Fruit fly (Drosophila melanogaster) whole organism, embryonic: ENCODE measurements around the gene ida.

ENCODE experiments used
- CG12104 ChIP-seq: fragments of 200-800 bp; sonication (Bioruptor generic); optimal IDR thresholded peaks from 3 replicates; lab custom pipeline; 2016; ENCODE audit warnings: missing biosample characterization, missing genetic modification characterization
- CG12219 ChIP-seq: fragments of 200-800 bp; sonication (Bioruptor generic); optimal IDR thresholded peaks from 3 replicates; lab custom pipeline; 2018; ENCODE audit warnings: missing biosample characterization, mild to moderate bottlenecking, missing genetic modification characterization
- CG13624 ChIP-seq: fragments of 200-800 bp; sonication (Bioruptor generic); optimal IDR thresholded peaks from 2 replicates; lab custom pipeline; 2016; ENCODE audit warnings: missing biosample characterization, missing genetic modification characterization
- CG14441 ChIP-seq: fragments of 200-800 bp; sonication (Bioruptor generic); IDR thresholded peaks from 2 replicates; pipeline ENCODE4 v1.3.6; 2022; ENCODE audit warnings: missing biosample characterization, missing genetic modification characterization
- CG14710 ChIP-seq: fragments of 200-800 bp; sonication (Bioruptor generic); optimal IDR thresholded peaks from 3 replicates; lab custom pipeline; 2019; ENCODE audit warnings: missing biosample characterization, mild to moderate bottlenecking, missing genetic modification characterization, moderate library complexity
- CG16779 ChIP-seq: fragments of 200-800 bp; sonication (Bioruptor generic); IDR thresholded peaks from 2 replicates; pipeline ENCODE4 v1.3.6; 2022; ENCODE audit warnings: missing biosample characterization, missing genetic modification characterization
- CG17385 ChIP-seq: fragments of 200-800 bp; sonication (Bioruptor generic); optimal IDR thresholded peaks from 3 replicates; lab custom pipeline; 2018; ENCODE audit warnings: missing biosample characterization, mild to moderate bottlenecking, missing genetic modification characterization
- CG30431 ChIP-seq: fragments of 200-800 bp; sonication (Bioruptor generic); optimal IDR thresholded peaks from 2 replicates; lab custom pipeline; 2017; ENCODE audit warnings: missing biosample characterization, missing genetic modification characterization
- CG3065 ChIP-seq: fragments of 200-800 bp; sonication (Bioruptor generic); optimal IDR thresholded peaks from 2 replicates; lab custom pipeline; 2016; ENCODE audit warnings: missing biosample characterization, missing genetic modification characterization
- CG32767 ChIP-seq: fragments of 200-800 bp; sonication (Bioruptor generic); IDR thresholded peaks from 2 replicates; pipeline ENCODE4 v1.3.6; 2022; ENCODE audit warnings: missing biosample characterization, missing genetic modification characterization
- CG33213 ChIP-seq: fragments of 200-800 bp; sonication (Bioruptor generic); optimal IDR thresholded peaks from 3 replicates; lab custom pipeline; 2016; ENCODE audit warnings: missing biosample characterization, missing genetic modification characterization
- CG3407 ChIP-seq: fragments of 200-800 bp; sonication (Bioruptor generic); optimal IDR thresholded peaks from 2 replicates; lab custom pipeline; 2018; ENCODE audit warnings: missing biosample characterization, mild to moderate bottlenecking, missing genetic modification characterization
- CG34422 ChIP-seq: fragments of 200-800 bp; sonication (Bioruptor generic); IDR thresholded peaks from 3 replicates; pipeline ENCODE4 v1.3.6; 2022; ENCODE audit warnings: missing biosample characterization, missing genetic modification characterization
- CG4707 ChIP-seq: fragments of 200-800 bp; sonication (Bioruptor generic); optimal IDR thresholded peaks from 2 replicates; lab custom pipeline; 2018; ENCODE audit warnings: missing biosample characterization, mild to moderate bottlenecking, missing genetic modification characterization, moderate library complexity
- CG4820 ChIP-seq: fragments of 200-800 bp; sonication (Bioruptor generic); optimal IDR thresholded peaks from 3 replicates; lab custom pipeline; 2016; ENCODE audit warnings: missing biosample characterization, missing genetic modification characterization
- CG7928 ChIP-seq: fragments of 200-800 bp; sonication (Bioruptor generic); optimal IDR thresholded peaks from 2 replicates; lab custom pipeline; 2017; ENCODE audit warnings: missing biosample characterization, mild to moderate bottlenecking, missing genetic modification characterization
- CG7963 ChIP-seq: fragments of 200-800 bp; sonication (Bioruptor generic); IDR thresholded peaks from 3 replicates; pipeline ENCODE4 v1.3.6; 2022; ENCODE audit warnings: missing biosample characterization, missing genetic modification characterization; ENCODE audit not compliant: partially characterized antibody
- CoRest ChIP-seq: fragments of 200-800 bp; sonication (Bioruptor generic); optimal IDR thresholded peaks from 3 replicates; lab custom pipeline; 2018; ENCODE audit warnings: missing biosample characterization, mild to moderate bottlenecking, missing genetic modification characterization, moderate library complexity
- Doc2 ChIP-seq: fragments of 200-800 bp; sonication (Bioruptor generic); IDR thresholded peaks from 2 replicates; pipeline ENCODE4 v1.3.6; 2022; ENCODE audit warnings: missing biosample characterization, missing genetic modification characterization
- Dp ChIP-seq: fragments of 200-800 bp; sonication (Bioruptor generic); optimal IDR thresholded peaks from 2 replicates; lab custom pipeline; 2018; ENCODE audit warnings: missing biosample characterization, mild to moderate bottlenecking, missing genetic modification characterization, moderate library complexity
- H15 ChIP-seq: fragments of 200-800 bp; sonication (Bioruptor generic); IDR thresholded peaks from 3 replicates; pipeline ENCODE4 v1.3.6; 2022; ENCODE audit warnings: missing biosample characterization, missing genetic modification characterization
- Hr39 ChIP-seq: fragments of >200 bp; optimal IDR thresholded peaks from 2 replicates; lab custom pipeline; 2017
- MTF-1 ChIP-seq: fragments of 200-800 bp; sonication (Bioruptor generic); optimal IDR thresholded peaks from 2 replicates; lab custom pipeline; 2018; ENCODE audit warnings: missing biosample characterization, mild to moderate bottlenecking, missing genetic modification characterization, borderline replicate concordance
- Med ChIP-seq: fragments of 200-800 bp; sonication (Bioruptor generic); peaks from one replicate; lab custom pipeline; 2016; ENCODE audit warnings: missing biosample characterization, missing genetic modification characterization, mild to moderate bottlenecking, inconsistent platforms, moderate library complexity
- Myb ChIP-seq: fragments of 200-800 bp; sonication (Bioruptor generic); optimal IDR thresholded peaks from 2 replicates; lab custom pipeline; 2016; ENCODE audit warnings: missing biosample characterization, missing genetic modification characterization
- Nf-YB ChIP-seq: fragments of 200-800 bp; sonication (Bioruptor generic); optimal IDR thresholded peaks from 3 replicates; lab custom pipeline; 2019; ENCODE audit warnings: missing biosample characterization, mild to moderate bottlenecking, missing genetic modification characterization, moderate library complexity
- Oli ChIP-seq: fragments of 200-800 bp; sonication (Bioruptor generic); optimal IDR thresholded peaks from 2 replicates; lab custom pipeline; 2018; ENCODE audit warnings: missing biosample characterization, mild to moderate bottlenecking, missing genetic modification characterization, moderate library complexity
- TFAM ChIP-seq: fragments of 200-800 bp; sonication (Bioruptor generic); optimal IDR thresholded peaks from 2 replicates; lab custom pipeline; 2017; ENCODE audit warnings: missing biosample characterization, missing genetic modification characterization, inconsistent platforms
- Trl ChIP-seq, 3 experiments: fragments of >200 bp in 2 of 3; fragments of 200-800 bp in 1 of 3; sonication (Bioruptor generic) in 1 of 3; optimal IDR thresholded peaks; 2 replicates in 1 of 3; 3 replicates in 2 of 3; lab custom pipeline; 2016 to 2017; ENCODE audit warnings: missing biosample characterization in 1 of 3, missing genetic modification characterization in 1 of 3
- cad ChIP-seq: fragments of >200 bp; optimal IDR thresholded peaks from 2 replicates; lab custom pipeline; 2017; ENCODE audit warnings: missing biosample characterization, missing genetic modification characterization
- dm ChIP-seq: fragments of 200-800 bp; sonication (Bioruptor generic); optimal IDR thresholded peaks from 3 replicates; lab custom pipeline; 2016; ENCODE audit warnings: missing biosample characterization, missing genetic modification characterization
- fd102C ChIP-seq: fragments of 200-800 bp; sonication (Bioruptor generic); optimal IDR thresholded peaks from 2 replicates; lab custom pipeline; 2018; ENCODE audit warnings: missing biosample characterization, mild to moderate bottlenecking, missing genetic modification characterization, moderate library complexity
- gce ChIP-seq: fragments of 200-800 bp; sonication (Bioruptor generic); IDR thresholded peaks from 3 replicates; pipeline ENCODE4 v1.3.6; 2022; ENCODE audit warnings: missing biosample characterization, missing genetic modification characterization
- hkb ChIP-seq, 2 experiments: fragments of 200-800 bp in 1 of 2; fragments of >200 bp in 1 of 2; sonication (Bioruptor generic) in 1 of 2; IDR thresholded peaks in 1 of 2; optimal IDR thresholded peaks in 1 of 2; 2 replicates each; pipeline versions ENCODE4 v1.3.6 to Lab custom; 2017 to 2022; ENCODE audit warnings: missing biosample characterization in 1 of 2, missing genetic modification characterization in 1 of 2
- hth ChIP-seq: fragments of >200 bp; optimal IDR thresholded peaks from 2 replicates; lab custom pipeline; 2017; ENCODE audit warnings: inconsistent platforms
- inv ChIP-seq: fragments of 200-800 bp; sonication (Bioruptor generic); IDR thresholded peaks from 2 replicates; pipeline ENCODE4 v1.3.6; 2022; ENCODE audit warnings: missing biosample characterization, missing genetic modification characterization; ENCODE audit not compliant: partially characterized antibody
- klu ChIP-seq: fragments of 200-800 bp; sonication (Bioruptor generic); IDR thresholded peaks from 2 replicates; pipeline ENCODE4 v1.3.6; 2022; ENCODE audit warnings: missing biosample characterization, missing genetic modification characterization
- kni ChIP-seq: fragments of 200-800 bp; sonication (Bioruptor generic); optimal IDR thresholded peaks from 3 replicates; lab custom pipeline; 2017; ENCODE audit warnings: mild to moderate bottlenecking, missing biosample characterization, missing genetic modification reagents, missing genetic modification characterization
- oc ChIP-seq: fragments of 200-800 bp; sonication (Bioruptor generic); optimal IDR thresholded peaks from 2 replicates; lab custom pipeline; 2018; ENCODE audit warnings: missing biosample characterization, mild to moderate bottlenecking, missing genetic modification characterization, moderate library complexity
- odd ChIP-seq: fragments of 200-800 bp; sonication (Bioruptor generic); optimal IDR thresholded peaks from 2 replicates; lab custom pipeline; 2017; ENCODE audit warnings: missing biosample characterization, mild to moderate bottlenecking, missing genetic modification characterization
- onecut ChIP-seq: fragments of 200-800 bp; sonication (Bioruptor generic); IDR thresholded peaks from 2 replicates; pipeline ENCODE4 v1.3.6; 2022; ENCODE audit warnings: missing biosample characterization, missing genetic modification characterization
- otp ChIP-seq: fragments of 200-800 bp; sonication (Bioruptor generic); IDR thresholded peaks from 3 replicates; pipeline ENCODE4, ENCODE4 v1.3.6; 2022; ENCODE audit warnings: missing biosample characterization, missing genetic modification characterization
- pan ChIP-seq, 4 experiments: fragments of >200 bp in 3 of 4; fragments of 200-800 bp in 1 of 4; sonication (Bioruptor generic) in 1 of 4; optimal IDR thresholded peaks in 3 of 4; IDR thresholded peaks in 1 of 4; 2 replicates each; pipeline versions ENCODE4 v1.3.6 to Lab custom; 2017 to 2022; ENCODE audit warnings: missing biosample characterization in 2 of 4, missing genetic modification characterization in 2 of 4, mixed read lengths in 1 of 4
- peb ChIP-seq: fragments of 200-800 bp; sonication (Bioruptor generic); IDR thresholded peaks from 2 replicates; pipeline ENCODE4 v1.3.6; 2022; ENCODE audit warnings: missing biosample characterization, missing genetic modification characterization
- scrt ChIP-seq: fragments of 200-800 bp; sonication (Bioruptor generic); optimal IDR thresholded peaks from 2 replicates; lab custom pipeline; 2018; ENCODE audit warnings: missing biosample characterization, mild to moderate bottlenecking, missing genetic modification characterization, moderate library complexity
- sqz ChIP-seq: fragments of 200-800 bp; sonication (Bioruptor generic); optimal IDR thresholded peaks from 3 replicates; lab custom pipeline; 2018; ENCODE audit warnings: missing biosample characterization, mild to moderate bottlenecking, missing genetic modification characterization
- twi ChIP-seq: fragments of 200-800 bp; optimal IDR thresholded peaks from 2 replicates; lab custom pipeline; 2019; ENCODE audit warnings: missing biosample characterization, mild to moderate bottlenecking, missing genetic modification characterization, moderate library complexity
- vvl ChIP-seq: fragments of 200-800 bp; sonication (Bioruptor generic); IDR thresholded peaks from 2 replicates; pipeline ENCODE4 v1.3.6; 2022; ENCODE audit warnings: missing biosample characterization, missing genetic modification characterization
- zen2 ChIP-seq: fragments of 200-800 bp; sonication (Bioruptor generic); IDR thresholded peaks from 3 replicates; pipeline ENCODE4 v1.3.6; 2022; ENCODE audit warnings: missing biosample characterization, missing genetic modification characterization; ENCODE audit not compliant: partially characterized antibody
- zf30C ChIP-seq: fragments of 200-800 bp; sonication (Bioruptor generic); optimal IDR thresholded peaks from 3 replicates; lab custom pipeline; 2018; ENCODE audit warnings: missing biosample characterization, mild to moderate bottlenecking, missing genetic modification characterization
- zfh2 ChIP-seq: fragments of 200-800 bp; sonication (Bioruptor generic); optimal IDR thresholded peaks from 2 replicates; lab custom pipeline; 2016; ENCODE audit warnings: missing biosample characterization, missing genetic modification characterization

ida gene

dm6 chr3L:3875004-3875403, 30.1 kb upstream of the ida start (continued):
- TF ChIP-seq zfh2 (GFP tag; lab: Kevin White, UChicago) (no peak), CG3407 (GFP tag; lab: Kevin White, UChicago) (peak; percentile 44), MTF-1 (no peak), CG12104 (no peak), Hr39 (lab: Kevin White, UChicago) (no peak), Nf-YB (GFP tag; lab: Kevin White, UChicago) (peak; percentile 30), CG4820 (GFP tag; lab: Kevin White, UChicago) (peak; percentile 51), twi (tag; lab: Kevin White, UChicago) (peak; percentile 16), zen2 (GFP tag; lab: Robert Waterston, UW) (no peak), CG7928 (GFP tag; lab: Kevin White, UChicago) (peak; percentile 11), CG12219 (GFP tag; lab: Kevin White, UChicago) (peak; percentile 26), Dp (GFP tag; lab: Kevin White, UChicago) (no peak), kni (GFP tag; lab: Kevin White, UChicago) (no peak), klu (GFP tag; lab: Robert Waterston, UW) (no peak), CG30431 (GFP tag; lab: Kevin White, UChicago) (no peak), Myb (GFP tag; lab: Kevin White, UChicago) (no peak), TFAM (no peak), CG7963 (GFP tag; lab: Robert Waterston, UW) (no peak), scrt (GFP tag; lab: Kevin White, UChicago) (no peak), CG3065 (GFP tag; lab: Kevin White, UChicago) (no peak), fd102C (GFP tag; lab: Kevin White, UChicago) (peak; percentile 36), CG34422 (GFP tag; lab: Robert Waterston, UW) (no peak), CG32767 (GFP tag; lab: Robert Waterston, UW) (no peak), sqz (no peak), H15 (GFP tag; lab: Robert Waterston, UW) (no peak), hkb (optimal IDR thresholded peaks at IDR 0.05; lab: Kevin White, UChicago) (no peak), hkb (GFP tag; IDR thresholded peaks at IDR 0.05; lab: Robert Waterston, UW) (no peak), otp (GFP tag; lab: Robert Waterston, UW) (no peak; the same call in 2 of the 3 replicates), CG14710 (tag; lab: Kevin White, UChicago) (peak; percentile 47), Oli (peak; percentile 57)

- TF ChIP-seq oc (tag; lab: Kevin White, UChicago) = peak; percentile 51
- TF ChIP-seq dm (GFP tag; lab: Kevin White, UChicago) = no peak
- TF ChIP-seq peb (GFP tag; lab: Robert Waterston, UW) = no peak
- TF ChIP-seq CG16779 (GFP tag; lab: Robert Waterston, UW) = no peak
- TF ChIP-seq hth = no peak
- TF ChIP-seq zf30C (GFP tag; lab: Kevin White, UChicago) = no peak
- peak; percentile 37 for TF ChIP-seq onecut (GFP tag; lab: Robert Waterston, UW)
- TF ChIP-seq CoRest (tag; lab: Kevin White, UChicago) = no peak
- TF ChIP-seq CG33213 (GFP tag; lab: Kevin White, UChicago) = no peak
- no peak for TF ChIP-seq CG13624 (GFP tag; lab: Kevin White, UChicago)
- no peak for TF ChIP-seq gce (GFP tag; lab: Robert Waterston, UW)
- no peak for TF ChIP-seq CG14441 (GFP tag; lab: Robert Waterston, UW)
- no peak for TF ChIP-seq pan (optimal IDR thresholded peaks at IDR 0.05; lab: Kevin White, UChicago)
- TF ChIP-seq pan (GFP tag; optimal IDR thresholded peaks at IDR 0.05 in 1 of 2, IDR thresholded peaks at IDR 0.05 in 1 of 2) = no peak
- no peak for TF ChIP-seq cad (GFP tag; lab: Kevin White, UChicago)
- TF ChIP-seq Doc2 (GFP tag; lab: Robert Waterston, UW) = no peak
- TF ChIP-seq CG4707 (GFP tag; lab: Kevin White, UChicago) = no peak
- no peak for TF ChIP-seq odd (GFP tag; lab: Kevin White, UChicago)
- no peak for TF ChIP-seq Med
- TF ChIP-seq CG17385 (GFP tag; lab: Kevin White, UChicago) = no peak
- TF ChIP-seq vvl (GFP tag; lab: Robert Waterston, UW) = peak; percentile 55
- no peak for TF ChIP-seq Trl (optimal IDR thresholded peaks at IDR 0.05; lab: Kevin White, UChicago)
- TF ChIP-seq Trl (GFP tag; optimal IDR thresholded peaks at IDR 0.05; lab: Kevin White, UChicago) = no peak
- no peak for TF ChIP-seq inv (GFP tag; lab: Robert Waterston, UW)
Measured at dm6 chr3L:3875996-3876395, 29.1 kb upstream of the ida start.
